Worm (Caenorhabditis elegans) whole organism, L3 larva: ENCODE results near the gene tsen-2.
A peak's percentile ranks its signal among the peaks of the same experiment; 100 is the strongest.

Experiments
- R02D3.7 ChIP-seq: fragments of 150-350 bp; optimal IDR thresholded peaks from 2 replicates; lab custom pipeline; 2014; ENCODE audit warnings: missing biosample characterization, missing genetic modification characterization
- ZK546.5 ChIP-seq: sonication (generic microtip); optimal IDR thresholded peaks from 2 replicates; lab custom pipeline; 2017; ENCODE audit warnings: missing biosample characterization, missing genetic modification characterization
- ama-1 ChIP-seq: fragments of 150-350 bp; optimal IDR thresholded peaks from 2 replicates; lab custom pipeline; 2018
- ceh-28 ChIP-seq: fragments of 150-350 bp; optimal IDR thresholded peaks from 2 replicates; lab custom pipeline; 2014; ENCODE audit warnings: missing biosample characterization, missing genetic modification reagents, missing genetic modification characterization
- ceh-9 ChIP-seq: sonication (generic microtip); optimal IDR thresholded peaks from 2 replicates; lab custom pipeline; 2018; ENCODE audit warnings: missing biosample characterization, missing genetic modification characterization
- daf-12 ChIP-seq: fragments of 150-350 bp; optimal IDR thresholded peaks from 2 replicates; lab custom pipeline; 2014; ENCODE audit warnings: missing biosample characterization, missing genetic modification reagents, missing genetic modification characterization
- egl-5 ChIP-seq: fragments of 150-350 bp; optimal IDR thresholded peaks from 2 replicates; lab custom pipeline; 2017; ENCODE audit warnings: missing biosample characterization, missing genetic modification reagents, missing genetic modification characterization, inconsistent platforms
- elt-1 ChIP-seq: fragments of 150-350 bp; optimal IDR thresholded peaks from 2 replicates; lab custom pipeline; 2014; ENCODE audit warnings: missing biosample characterization, missing genetic modification characterization
- elt-2 ChIP-seq: sonication (generic microtip); optimal IDR thresholded peaks from 2 replicates; lab custom pipeline; 2016; ENCODE audit warnings: missing genetic modification reagents, mild to moderate bottlenecking, missing genetic modification characterization, missing compliant biosample characterization
- elt-3 ChIP-seq, 3 experiments: fragments of 150-350 bp in 1 of 3; sonication (generic microtip) in 2 of 3; optimal IDR thresholded peaks; 2 replicates in 2 of 3; 4 replicates in 1 of 3; lab custom pipeline; 2014 to 2017; ENCODE audit warnings: missing biosample characterization in 3 of 3, missing genetic modification characterization in 3 of 3
- eor-1 ChIP-seq, 2 experiments: fragments of 150-350 bp; optimal IDR thresholded peaks; 2 replicates each; lab custom pipeline; 2014 to 2018; ENCODE audit warnings: missing biosample characterization in 2 of 2, missing genetic modification characterization in 2 of 2
- fkh-10 ChIP-seq: sonication (generic microtip); optimal IDR thresholded peaks from 2 replicates; lab custom pipeline; 2017; ENCODE audit warnings: missing biosample characterization, missing genetic modification reagents, missing genetic modification characterization
- fkh-2 ChIP-seq: fragments of 150-350 bp; optimal IDR thresholded peaks from 2 replicates; lab custom pipeline; 2014; ENCODE audit warnings: missing biosample characterization, missing genetic modification reagents, missing genetic modification characterization
- hmg-11 ChIP-seq: sonication (generic microtip); optimal IDR thresholded peaks from 2 replicates; lab custom pipeline; 2016; ENCODE audit warnings: missing genetic modification characterization, missing compliant biosample characterization
- jun-1 ChIP-seq: fragments of 150-350 bp; optimal IDR thresholded peaks from 2 replicates; lab custom pipeline; 2014; ENCODE audit warnings: missing biosample characterization, missing genetic modification reagents, missing genetic modification characterization
- lin-15B ChIP-seq: fragments of 150-350 bp; optimal IDR thresholded peaks from 2 replicates; lab custom pipeline; 2014; ENCODE audit warnings: missing biosample characterization, missing genetic modification characterization
- lin-39 ChIP-seq: fragments of 150-350 bp; optimal IDR thresholded peaks from 2 replicates; lab custom pipeline; 2018; ENCODE audit warnings: missing biosample characterization, missing genetic modification reagents, missing genetic modification characterization
- lsy-12 ChIP-seq: sonication (generic microtip); optimal IDR thresholded peaks from 2 replicates; lab custom pipeline; 2016; ENCODE audit warnings: mild to moderate bottlenecking, missing genetic modification characterization, missing compliant biosample characterization
- mdl-1 ChIP-seq: fragments of 150-350 bp; optimal IDR thresholded peaks from 2 replicates; lab custom pipeline; 2014; ENCODE audit warnings: missing biosample characterization, missing genetic modification characterization
- mml-1 ChIP-seq: fragments of 150-350 bp; sonication (generic microtip); optimal IDR thresholded peaks from 3 replicates; lab custom pipeline; 2014; ENCODE audit warnings: missing biosample characterization, missing genetic modification characterization
- nfya-1 ChIP-seq: sonication (generic microtip); optimal IDR thresholded peaks from 2 replicates; lab custom pipeline; 2017; ENCODE audit warnings: missing genetic modification characterization, mild to moderate bottlenecking, missing compliant biosample characterization, antibody characterized with exemption, moderate library complexity; ENCODE audit not compliant: insufficient read depth
- nhr-12 ChIP-seq: fragments of 150-350 bp; optimal IDR thresholded peaks from 2 replicates; lab custom pipeline; 2014; ENCODE audit warnings: missing biosample characterization, missing genetic modification characterization
- nhr-23 ChIP-seq: fragments of 150-350 bp; optimal IDR thresholded peaks from 2 replicates; lab custom pipeline; 2014; ENCODE audit warnings: missing biosample characterization, missing genetic modification reagents, missing genetic modification characterization
- nhr-25 ChIP-seq: sonication (generic microtip); optimal IDR thresholded peaks from 2 replicates; lab custom pipeline; 2017; ENCODE audit warnings: missing biosample characterization, missing genetic modification characterization
- nhr-28 ChIP-seq: fragments of 150-350 bp; optimal IDR thresholded peaks from 2 replicates; lab custom pipeline; 2014; ENCODE audit warnings: missing biosample characterization, missing genetic modification characterization
- nhr-67 ChIP-seq: fragments of 150-350 bp; optimal IDR thresholded peaks from 2 replicates; lab custom pipeline; 2014; ENCODE audit warnings: missing biosample characterization, missing genetic modification characterization
- nhr-77 ChIP-seq: fragments of 150-350 bp; optimal IDR thresholded peaks from 2 replicates; lab custom pipeline; 2014; ENCODE audit warnings: missing biosample characterization, missing genetic modification characterization
- pha-4 ChIP-seq: fragments of 150-350 bp; optimal IDR thresholded peaks from 2 replicates; lab custom pipeline; 2014; ENCODE audit warnings: missing biosample characterization, missing genetic modification reagents, missing genetic modification characterization
- pqm-1 ChIP-seq: fragments of 150-350 bp; optimal IDR thresholded peaks from 2 replicates; lab custom pipeline; 2017; ENCODE audit warnings: missing biosample characterization, missing genetic modification characterization, inconsistent platforms
- sea-2 ChIP-seq: fragments of 150-350 bp; sonication (generic microtip); optimal IDR thresholded peaks from 4 replicates; lab custom pipeline; 2014; ENCODE audit warnings: missing biosample characterization, missing genetic modification reagents, missing genetic modification characterization
- skn-1 ChIP-seq: fragments of 150-350 bp; optimal IDR thresholded peaks from 2 replicates; lab custom pipeline; 2014; ENCODE audit warnings: missing biosample characterization, missing genetic modification characterization
- snpc-4 ChIP-seq: fragments of 150-350 bp; optimal IDR thresholded peaks from 2 replicates; lab custom pipeline; 2014; ENCODE audit warnings: missing biosample characterization, missing genetic modification characterization
- tbx-2 ChIP-seq: sonication (generic microtip); optimal IDR thresholded peaks from 2 replicates; lab custom pipeline; 2016; ENCODE audit warnings: mild to moderate bottlenecking, missing genetic modification characterization, missing compliant biosample characterization
- ztf-11 ChIP-seq: fragments of 150-350 bp; optimal IDR thresholded peaks from 2 replicates; lab custom pipeline; 2014; ENCODE audit warnings: missing biosample characterization, missing genetic modification characterization
- ztf-4 ChIP-seq: fragments of 150-350 bp; optimal IDR thresholded peaks from 2 replicates; lab custom pipeline; 2014; ENCODE audit warnings: missing biosample characterization, missing genetic modification characterization

tsen-2 gene

ce11 chrIII:11942664-11943063 lies 44.6 kb upstream of the tsen-2 start:
- TF ChIP-seq elt-2 (tag; lab: Kevin White, UChicago): no peak
- peak; percentile 56 for TF ChIP-seq nfya-1
- TF ChIP-seq lin-15B (tag; lab: Kevin White, UChicago): peak; percentile 10
- no peak for TF ChIP-seq nhr-25 (tag; lab: Kevin White, UChicago)

ce11 chrIII:11938525-11938924 lies 40.5 kb upstream of the tsen-2 start:
- TF ChIP-seq ama-1 (no peak), skn-1 (tag; lab: Kevin White, UChicago) (no peak), fkh-10 (GFP tag; lab: Kevin White, UChicago) (no peak), nhr-23 (tag; lab: Kevin White, UChicago) (no peak), lsy-12 (tag; lab: Kevin White, UChicago) (no peak), nfya-1 (no peak), nhr-12 (no peak), egl-5 (tag; lab: Kevin White, UChicago) (no peak), elt-3 (tag; optimal IDR thresholded peaks at IDR 0.05; lab: Kevin White, UChicago) (no peak), ztf-11 (tag; lab: Kevin White, UChicago) (no peak), R02D3.7 (no peak), snpc-4 (no peak), jun-1 (tag; lab: Kevin White, UChicago) (no peak), nhr-77 (tag; lab: Kevin White, UChicago) (no peak), mml-1 (tag; lab: Kevin White, UChicago) (no peak), nhr-28 (no peak)

ce11 chrIII:11937911-11938310 lies 39.8 kb upstream of the tsen-2 start:
- TF ChIP-seq skn-1 (tag; lab: Kevin White, UChicago) (no peak), egl-5 (tag; lab: Kevin White, UChicago) (peak; percentile 28), nfya-1 (peak; percentile 46)

- TF ChIP-seq lin-39 (no peak), ama-1 (peak; percentile 75), mml-1 (tag; lab: Kevin White, UChicago) (no peak), pha-4 (tag; lab: Kevin White, UChicago) (no peak), jun-1 (tag; lab: Kevin White, UChicago) (no peak), ztf-4 (tag; lab: Kevin White, UChicago) (no peak), nfya-1 (peak; percentile 38)
Observed at ce11 chrIII:11936668-11937276, 38.7 kb upstream of the tsen-2 start.

ce11 chrIII:11935948-11936280 lies 37.8 kb upstream of the tsen-2 start:
- TF ChIP-seq ama-1 (no peak), ZK546.5 (no peak), snpc-4 (peak; percentile 57), nhr-23 (tag; lab: Kevin White, UChicago) (no peak), nhr-25 (tag; lab: Kevin White, UChicago) (no peak), lin-39 (peak; percentile 34), tbx-2 (tag; lab: Kevin White, UChicago) (no peak), sea-2 (GFP tag; lab: Kevin White, UChicago) (no peak), hmg-11 (tag; lab: Kevin White, UChicago) (peak; percentile 37), fkh-2 (tag; lab: Kevin White, UChicago) (no peak), lin-15B (tag; lab: Kevin White, UChicago) (peak; percentile 34), mml-1 (tag; lab: Kevin White, UChicago) (no peak), eor-1 (tag; optimal IDR thresholded peaks at IDR 0.05; lab: Kevin White, UChicago) (no peak), elt-1 (tag; lab: Kevin White, UChicago) (no peak), nfya-1 (peak; percentile 64)

- TF ChIP-seq nhr-25 (tag; lab: Kevin White, UChicago) (no peak), daf-12 (tag; lab: Kevin White, UChicago) (no peak), mdl-1 (tag; lab: Kevin White, UChicago) (no peak), ceh-9 (tag; lab: Kevin White, UChicago) (no peak), jun-1 (tag; lab: Kevin White, UChicago) (no peak), lin-15B (tag; lab: Kevin White, UChicago) (peak; percentile 47), ceh-28 (no peak), nfya-1 (peak; percentile 99), elt-1 (tag; lab: Kevin White, UChicago) (no peak), pqm-1 (tag; lab: Kevin White, UChicago) (no peak), nhr-67 (tag; lab: Kevin White, UChicago) (no peak), pha-4 (tag; lab: Kevin White, UChicago) (no peak)
Observed at ce11 chrIII:11935032-11935947, 37.2 kb upstream of the tsen-2 start.
